Worm (Caenorhabditis elegans) whole organism, L1 larva: ENCODE results near the gene F28A10.5.

ENCODE experiments used
- C04F5.9 ChIP-seq: sonication (generic microtip); optimal IDR thresholded peaks from 2 replicates; lab custom pipeline; 2016; ENCODE audit warnings: missing genetic modification characterization, missing compliant biosample characterization
- alr-1 ChIP-seq: fragments of 200-800 bp; sonication (Bioruptor generic); optimal IDR thresholded peaks from 2 replicates; lab custom pipeline; 2018; ENCODE audit warnings: borderline replicate concordance, mild to moderate bottlenecking, missing genetic modification characterization, missing compliant biosample characterization
- aly-2 ChIP-seq: fragments of 150-350 bp; optimal IDR thresholded peaks from 2 replicates; lab custom pipeline; 2014; ENCODE audit warnings: missing biosample characterization, missing genetic modification characterization
- ceh-63 ChIP-seq: fragments of 200-800 bp; sonication (Bioruptor generic); optimal IDR thresholded peaks from 2 replicates; lab custom pipeline; 2018; ENCODE audit warnings: mild to moderate bottlenecking, missing genetic modification characterization, missing compliant biosample characterization
- ceh-88 ChIP-seq: fragments of 200-800 bp; sonication (Bioruptor generic); IDR thresholded peaks from 2 replicates; pipeline ENCODE4 v1.3.6; 2022; ENCODE audit warnings: missing genetic modification characterization, missing compliant biosample characterization
- dsc-1 ChIP-seq: sonication (generic microtip); optimal IDR thresholded peaks from 2 replicates; lab custom pipeline; 2016; ENCODE audit warnings: mild to moderate bottlenecking, missing genetic modification characterization, missing compliant biosample characterization
- efl-1 ChIP-seq, 4 experiments: fragments of 150-350 bp; optimal IDR thresholded peaks in 3 of 4; peaks in 1 of 4; 1 replicate in 1 of 4; 2 replicates in 3 of 4; lab custom pipeline; 2014; ENCODE audit warnings: missing biosample characterization in 2 of 4, missing genetic modification characterization in 2 of 4, missing genetic modification reagents in 2 of 4
- efl-3 ChIP-seq: fragments of 200-800 bp; sonication (Bioruptor generic); optimal IDR thresholded peaks from 2 replicates; lab custom pipeline; 2018; ENCODE audit warnings: mild to moderate bottlenecking, missing genetic modification characterization, missing compliant biosample characterization
- elt-3 ChIP-seq, 6 experiments: fragments of 150-350 bp in 1 of 6; sonication (generic microtip); optimal IDR thresholded peaks; 2 replicates each; lab custom pipeline; 2017 to 2018; ENCODE audit warnings: missing biosample characterization in 6 of 6, missing genetic modification characterization in 6 of 6, inconsistent platforms in 1 of 6
- fkh-10 ChIP-seq: sonication (generic microtip); optimal IDR thresholded peaks from 2 replicates; lab custom pipeline; 2017; ENCODE audit warnings: missing biosample characterization, missing genetic modification reagents, missing genetic modification characterization
- grh-1 ChIP-seq: fragments of 200-800 bp; sonication (Bioruptor generic); IDR thresholded peaks from 2 replicates; pipeline ENCODE4 v1.3.6; 2022; ENCODE audit warnings: missing genetic modification reagents, missing genetic modification characterization, missing compliant biosample characterization
- hlh-17 ChIP-seq: fragments of 200-800 bp; sonication (Bioruptor generic); optimal IDR thresholded peaks from 2 replicates; lab custom pipeline; 2018; ENCODE audit warnings: missing genetic modification characterization, mild to moderate bottlenecking, missing compliant biosample characterization, moderate library complexity, borderline replicate concordance
- hlh-4 ChIP-seq: sonication (generic microtip); optimal IDR thresholded peaks from 2 replicates; lab custom pipeline; 2016; ENCODE audit warnings: mild to moderate bottlenecking, missing genetic modification characterization, missing compliant biosample characterization
- hpl-2 ChIP-seq: fragments of 150-350 bp; optimal IDR thresholded peaks from 2 replicates; lab custom pipeline; 2014; ENCODE audit warnings: missing biosample characterization, missing genetic modification reagents, missing genetic modification characterization
- isw-1 ChIP-seq: fragments of 200-800 bp; sonication (Bioruptor generic); IDR thresholded peaks from 2 replicates; pipeline ENCODE4 v1.3.6; 2022; ENCODE audit warnings: missing genetic modification characterization, missing compliant biosample characterization
- lin-35 ChIP-seq, 2 experiments: fragments of 150-350 bp; optimal IDR thresholded peaks; 2 replicates each; lab custom pipeline; 2014; ENCODE audit warnings: missing biosample characterization in 2 of 2, missing genetic modification characterization in 2 of 2, missing genetic modification reagents in 2 of 2
- lin-39 ChIP-seq: fragments of 150-350 bp; optimal IDR thresholded peaks from 2 replicates; lab custom pipeline; 2014; ENCODE audit warnings: missing biosample characterization, missing genetic modification reagents, missing genetic modification characterization
- lir-3 ChIP-seq: sonication (generic microtip); optimal IDR thresholded peaks from 2 replicates; lab custom pipeline; 2016; ENCODE audit warnings: mild to moderate bottlenecking, missing genetic modification characterization, moderate library complexity, missing compliant biosample characterization; ENCODE audit not compliant: poor library complexity
- lsy-2 ChIP-seq, 2 experiments: fragments of 150-350 bp; optimal IDR thresholded peaks; 2 replicates each; lab custom pipeline; 2014; ENCODE audit warnings: missing biosample characterization in 2 of 2, missing genetic modification characterization in 2 of 2
- mab-9 ChIP-seq: fragments of 200-800 bp; sonication (Bioruptor generic); IDR thresholded peaks from 2 replicates; pipeline ENCODE4 v1.3.6; 2022; ENCODE audit warnings: missing genetic modification reagents, missing genetic modification characterization, missing compliant biosample characterization
- mdl-1 ChIP-seq, 2 experiments: fragments of 150-350 bp; optimal IDR thresholded peaks; 2 replicates each; lab custom pipeline; 2014 to 2017; ENCODE audit warnings: missing biosample characterization in 2 of 2, missing genetic modification characterization in 2 of 2, inconsistent platforms in 1 of 2
- nhr-11 ChIP-seq: fragments of 150-350 bp; optimal IDR thresholded peaks from 2 replicates; lab custom pipeline; 2014; ENCODE audit warnings: missing biosample characterization, missing genetic modification characterization
- nhr-12 ChIP-seq: sonication (generic microtip); optimal IDR thresholded peaks from 2 replicates; lab custom pipeline; 2017; ENCODE audit warnings: missing biosample characterization, missing genetic modification characterization
- nhr-19 ChIP-seq: fragments of 200-800 bp; sonication (Bioruptor generic); conservative IDR thresholded peaks from 2 replicates; pipeline ENCODE4 v1.3.6; 2022; ENCODE audit warnings: missing genetic modification characterization, missing compliant biosample characterization
- nhr-237 ChIP-seq: fragments of 150-350 bp; optimal IDR thresholded peaks from 2 replicates; lab custom pipeline; 2014; ENCODE audit warnings: missing biosample characterization, missing genetic modification characterization
- nhr-47 ChIP-seq: sonication (generic microtip); optimal IDR thresholded peaks from 2 replicates; lab custom pipeline; 2016; ENCODE audit warnings: mild to moderate bottlenecking, missing genetic modification characterization, moderate library complexity, missing compliant biosample characterization
- nhr-84 ChIP-seq: sonication (generic microtip); optimal IDR thresholded peaks from 2 replicates; lab custom pipeline; 2017; ENCODE audit warnings: missing biosample characterization, missing genetic modification characterization
- pax-3 ChIP-seq: fragments of 200-800 bp; sonication (Bioruptor generic); optimal IDR thresholded peaks from 2 replicates; lab custom pipeline; 2018; ENCODE audit warnings: mild to moderate bottlenecking, missing genetic modification characterization, moderate library complexity, missing compliant biosample characterization
- snpc-4 ChIP-seq: fragments of 150-350 bp; optimal IDR thresholded peaks from 2 replicates; lab custom pipeline; 2014; ENCODE audit warnings: missing biosample characterization, missing genetic modification characterization
- snu-23 ChIP-seq: sonication (generic microtip); optimal IDR thresholded peaks from 2 replicates; lab custom pipeline; 2016; ENCODE audit warnings: missing genetic modification characterization, missing compliant biosample characterization
- sox-4 ChIP-seq: sonication (generic microtip); optimal IDR thresholded peaks from 2 replicates; lab custom pipeline; 2016; ENCODE audit warnings: missing genetic modification characterization, missing compliant biosample characterization
- sptf-1 ChIP-seq: fragments of 150-350 bp; optimal IDR thresholded peaks from 2 replicates; lab custom pipeline; 2014; ENCODE audit warnings: missing biosample characterization, missing genetic modification characterization
- unc-86 ChIP-seq: sonication (generic microtip); optimal IDR thresholded peaks from 2 replicates; lab custom pipeline; 2016; ENCODE audit warnings: missing genetic modification characterization, missing compliant biosample characterization
- ztf-4 ChIP-seq: fragments of 150-350 bp; optimal IDR thresholded peaks from 2 replicates; lab custom pipeline; 2014; ENCODE audit warnings: missing biosample characterization, missing genetic modification characterization

F28A10.5 gene

ce11 chrII:872993-873787 is 22.7 kb upstream of the F28A10.5 start, which contains the start of gene alg-2 (continued):
- TF ChIP-seq snpc-4 (tag; lab: Kevin White, UChicago): peak; percentile 40
- peak; percentile 15 for TF ChIP-seq dsc-1 (tag; lab: Kevin White, UChicago)
- TF ChIP-seq nhr-11 (tag; lab: Kevin White, UChicago): no peak
- no peak for TF ChIP-seq unc-86
- TF ChIP-seq elt-3 (tag; optimal IDR thresholded peaks at IDR 0.05; lab: Kevin White, UChicago): peak in 1 of 6 experiments; percentile 24
- TF ChIP-seq alr-1 (tag; lab: Kevin White, UChicago): no peak
- TF ChIP-seq snu-23: peak; percentile 43
- no peak for TF ChIP-seq lin-39 (tag; lab: Kevin White, UChicago)
- peak; percentile 55 for TF ChIP-seq nhr-47
- no peak for TF ChIP-seq sptf-1 (tag; lab: Kevin White, UChicago)
- TF ChIP-seq mab-9: no peak
- no peak for TF ChIP-seq nhr-12 (tag; lab: Kevin White, UChicago)
- TF ChIP-seq hpl-2 (GFP tag; lab: Kevin White, UChicago): no peak
- peak; percentile 62 to 68 for TF ChIP-seq lin-35 (GFP tag; optimal IDR thresholded peaks at IDR 0.05; lab: Kevin White, UChicago)
- no peak for TF ChIP-seq isw-1 (GFP tag; lab: Robert Waterston, UW)
- TF ChIP-seq aly-2 (tag; lab: Kevin White, UChicago): no peak
- TF ChIP-seq lsy-2 (tag; optimal IDR thresholded peaks at IDR 0.05; lab: Kevin White, UChicago): peak; percentile 38 to 57
- TF ChIP-seq hlh-4 (tag; lab: Kevin White, UChicago): no peak
- no peak for TF ChIP-seq nhr-84 (tag; lab: Kevin White, UChicago)
- no peak for TF ChIP-seq ceh-88 (GFP tag; lab: Robert Waterston, UW)
- no peak for TF ChIP-seq ceh-63 (GFP tag; lab: Kevin White, UChicago)
- TF ChIP-seq lir-3: no peak
- TF ChIP-seq nhr-237 (tag; lab: Kevin White, UChicago): no peak
- no peak for TF ChIP-seq hlh-17 (GFP tag; lab: Kevin White, UChicago)
- TF ChIP-seq grh-1 (GFP tag; lab: Robert Waterston, UW): 0 out of 2 replicates have a peak, but pooled peaks have one; percentile 13
- TF ChIP-seq fkh-10: no peak
- no peak for TF ChIP-seq efl-3
- TF ChIP-seq mdl-1 (tag; optimal IDR thresholded peaks at IDR 0.05; lab: Kevin White, UChicago): no peak
- no peak for TF ChIP-seq ztf-4 (tag; lab: Kevin White, UChicago)
- peak; percentile 56 for TF ChIP-seq efl-1 (optimal IDR thresholded peaks at IDR 0.05; lab: Kevin White, UChicago)
- peak; percentile 67 to 95 for TF ChIP-seq efl-1 (GFP tag; optimal IDR thresholded peaks at IDR 0.05 in 1 of 2; lab: Kevin White, UChicago)
- TF ChIP-seq C04F5.9 (tag; lab: Kevin White, UChicago): no peak
- peak; percentile 23; the same call in 1 of the 2 replicates for TF ChIP-seq nhr-19 (GFP tag; lab: Robert Waterston, UW)

DNA sequence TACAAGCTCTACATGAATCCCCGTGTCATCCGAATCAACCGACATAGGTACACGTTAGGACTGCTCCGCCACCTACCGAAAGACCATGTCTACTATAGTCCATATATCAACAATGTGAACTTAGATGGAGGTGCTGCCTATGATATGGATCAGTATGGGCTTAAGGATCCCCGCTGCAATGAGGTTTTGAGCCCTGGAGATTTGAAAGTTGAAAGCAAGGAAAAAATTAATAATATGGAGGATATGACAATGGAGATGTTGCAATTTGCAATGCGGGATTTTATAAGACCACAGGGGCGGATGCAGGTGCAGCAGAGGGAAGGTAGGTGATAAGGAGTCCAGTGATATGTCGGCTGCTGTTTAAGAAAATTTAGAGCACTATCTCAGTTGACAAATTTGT is 18.8 kb upstream of the F28A10.5 start:
- TF ChIP-seq pax-3 (tag; lab: Kevin White, UChicago) (no peak), efl-1 (optimal IDR thresholded peaks at IDR 0.05; lab: Kevin White, UChicago) (no peak), efl-1 (GFP tag; optimal IDR thresholded peaks at IDR 0.05 in 1 of 2; lab: Kevin White, UChicago) (peak in 1 of 2 experiments; percentile 3)

DNA sequence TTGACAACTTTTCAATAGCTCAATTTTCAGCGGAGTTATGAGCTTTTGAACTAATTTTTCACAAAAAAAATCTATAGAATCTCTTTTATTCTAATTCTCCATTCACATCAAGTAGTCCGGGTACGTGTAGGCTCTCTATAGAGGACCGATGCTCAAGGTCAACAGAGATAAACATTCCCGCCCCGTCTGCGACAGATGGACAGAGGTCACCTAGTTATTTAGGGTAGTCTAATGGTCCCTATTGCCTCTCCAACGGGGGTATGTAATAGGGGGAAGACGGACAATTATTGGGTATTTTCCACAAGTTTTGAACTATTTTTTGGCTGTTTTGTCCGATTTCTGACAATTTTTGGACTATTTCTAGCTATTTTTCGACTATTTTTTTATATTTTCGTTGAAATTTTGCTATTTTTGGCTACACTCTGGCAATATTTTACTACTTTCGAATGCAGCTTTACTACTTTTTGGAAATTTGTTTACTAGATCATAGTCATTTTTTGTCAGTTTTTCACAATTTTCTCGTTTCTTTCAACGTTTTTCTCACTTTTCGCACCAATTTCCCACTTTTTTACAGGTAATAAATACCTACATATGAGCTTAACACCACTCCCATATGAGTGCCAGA is 17.9 kb upstream of the F28A10.5 start, which contains the start of gene fbxc-51:
fbxc-51 (plus strand) TSS at position 575 of the 625 bp plus-strand sequence.
- no peak for TF ChIP-seq sox-4 (tag; lab: Kevin White, UChicago)
- TF ChIP-seq, all 84 proteins: peak for 0
